Worm (Caenorhabditis elegans) whole organism, midembryonic: ENCODE data around the gene F53F8.4.

ENCODE experiments used
- T22C8.4 ChIP-seq: fragments of 200-800 bp; sonication (Bioruptor generic); IDR thresholded peaks from 2 replicates; pipeline ENCODE4 v1.3.6; 2022; ENCODE audit warnings: missing genetic modification characterization, missing compliant biosample characterization
- cog-1 ChIP-seq: sonication (generic microtip); optimal IDR thresholded peaks from 2 replicates; lab custom pipeline; 2016; ENCODE audit warnings: missing genetic modification characterization, missing compliant biosample characterization
- flt-1 ChIP-seq: fragments of 200-800 bp; sonication (Bioruptor generic); IDR thresholded peaks from 2 replicates; pipeline ENCODE4 v1.3.6; 2022; ENCODE audit warnings: missing genetic modification characterization, missing compliant biosample characterization
- ref-1 ChIP-seq: fragments of 200-800 bp; sonication (Bioruptor generic); conservative IDR thresholded peaks from 2 replicates; pipeline ENCODE4 v1.3.6; 2022; ENCODE audit warnings: missing genetic modification reagents, missing genetic modification characterization, missing compliant biosample characterization
- ztf-29 ChIP-seq: fragments of 200-800 bp; sonication (Bioruptor generic); IDR thresholded peaks from 2 replicates; pipeline ENCODE4 v1.3.6; 2022; ENCODE audit warnings: missing genetic modification reagents, missing genetic modification characterization, missing compliant biosample characterization

ce11 chrV:20681824-20682223 lies 9.7 kb downstream of the F53F8.4 start:
- TF ChIP-seq cog-1 (tag; lab: Kevin White, UChicago): no peak
- TF ChIP-seq ref-1 (GFP tag; lab: Robert Waterston, UW): no peak
- TF ChIP-seq flt-1 (GFP tag; lab: Robert Waterston, UW): no peak
- no peak for TF ChIP-seq ztf-29 (GFP tag; lab: Robert Waterston, UW)
- TF ChIP-seq T22C8.4 (GFP tag; lab: Robert Waterston, UW): no peak
